Worm (Caenorhabditis elegans): Measurements from ENCODE around the gene srx-131.

DNA sequence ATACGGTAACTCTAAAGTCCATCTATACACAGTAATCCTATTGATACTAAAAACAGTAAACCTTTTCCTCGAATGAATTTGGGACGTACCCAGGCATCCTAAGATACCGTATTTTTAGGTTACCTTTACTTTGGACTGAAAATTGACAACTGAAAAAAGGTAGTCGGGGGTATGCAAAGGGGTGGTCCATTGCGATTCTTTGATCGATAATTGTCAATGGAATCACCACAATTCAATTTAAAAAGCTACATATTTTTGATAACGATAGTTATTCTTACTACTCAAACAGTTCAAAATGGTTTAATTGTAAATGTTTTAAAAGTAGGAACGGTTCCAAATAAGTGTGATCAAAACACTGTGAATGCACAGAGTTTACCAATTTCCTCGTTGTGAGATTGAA lies 11.3 kb upstream of the srx-131 start, which contains the start of gene srx-129:
- TF ChIP-seq ztf-4 (tag; optimal IDR thresholded peaks at IDR 0.05), result no peak
- TF ChIP-seq ceh-16 (tag; optimal IDR thresholded peaks at IDR 0.05), result no peak
- TF ChIP-seq ceh-82 (tag; optimal IDR thresholded peaks at IDR 0.05), result no peak
- no peak for TF ChIP-seq F13H6.1 (tag; optimal IDR thresholded peaks at IDR 0.05)
- no peak for TF ChIP-seq lsy-2 (tag; optimal IDR thresholded peaks at IDR 0.05)
- TF ChIP-seq nhr-23 (tag; optimal IDR thresholded peaks at IDR 0.05), result no peak
- no peak for TF ChIP-seq R02D3.7 (tag; optimal IDR thresholded peaks at IDR 0.05)
- TF ChIP-seq ama-1 (optimal IDR thresholded peaks at IDR 0.05), result no peak
- TF ChIP-seq egl-27 (tag; optimal IDR thresholded peaks at IDR 0.05), result no peak
- TF ChIP-seq crh-2 (tag; optimal IDR thresholded peaks at IDR 0.05), result no peak
- no peak for TF ChIP-seq nhr-6 (tag; optimal IDR thresholded peaks at IDR 0.05)
- TF ChIP-seq mbf-1 (tag; optimal IDR thresholded peaks at IDR 0.05), result no peak
- no peak for TF ChIP-seq ztf-11 (tag; optimal IDR thresholded peaks at IDR 0.05)
